Fruit fly (Drosophila melanogaster): ENCODE results near the gene SAK.

SAK gene

dm6 chr3L:21465261-21466112 is 50.2 kb downstream of the SAK start (continued):
- TF ChIP-seq Jarid2 (GFP tag; optimal IDR thresholded peaks at IDR 0.05) (no peak), gt (GFP tag; IDR thresholded peaks at IDR 0.05) (no peak), MTF-1 (GFP tag; optimal IDR thresholded peaks at IDR 0.05; ENCODE audit: borderline replicate concordance) (no peak), Hr3 (GFP tag; optimal IDR thresholded peaks at IDR 0.05) (no peak), scrt (GFP tag; optimal IDR thresholded peaks at IDR 0.05) (no peak), aop (GFP tag; IDR thresholded peaks at IDR 0.05) (no peak), Ets97D (GFP tag; optimal IDR thresholded peaks at IDR 0.05) (no peak), cwo (GFP tag; optimal IDR thresholded peaks at IDR 0.05) (no peak), CG8359 (GFP tag; optimal IDR thresholded peaks at IDR 0.05; ENCODE audit: borderline replicate concordance) (no peak), row (GFP tag; IDR thresholded peaks at IDR 0.05) (0 out of 3 replicates have a peak, but pooled peaks have one; percentile 12), Stat92E (GFP tag; optimal IDR thresholded peaks at IDR 0.05) (no peak), bowl (GFP tag; IDR thresholded peaks at IDR 0.05) (no peak), CG10565 (GFP tag; optimal IDR thresholded peaks at IDR 0.05) (no peak), CG7556 (GFP tag; optimal IDR thresholded peaks at IDR 0.05) (no peak), run (tag; optimal IDR thresholded peaks at IDR 0.05) (no peak), CG8281 (tag; optimal IDR thresholded peaks at IDR 0.05) (no peak), E2f1 (GFP tag; IDR thresholded peaks at IDR 0.05) (no peak), CG1529 (GFP tag; optimal IDR thresholded peaks at IDR 0.05) (no peak), otp (GFP tag; IDR thresholded peaks at IDR 0.05) (no peak), CG31441 (GFP tag; IDR thresholded peaks at IDR 0.05) (0 out of 2 replicates have a peak, but pooled peaks have one; percentile 20), CG11085 (GFP tag; IDR thresholded peaks at IDR 0.05) (no peak), CG2129 (GFP tag; IDR thresholded peaks at IDR 0.05; ENCODE audit: partially characterized antibody) (no peak), Sox100B (GFP tag; optimal IDR thresholded peaks at IDR 0.05) (peak; percentile 33), Atf6 (GFP tag; IDR thresholded peaks at IDR 0.05) (no peak), ac (GFP tag; optimal IDR thresholded peaks at IDR 0.05) (no peak), Oli (tag; optimal IDR thresholded peaks at IDR 0.05) (no peak), CG6175 (GFP tag; IDR thresholded peaks at IDR 0.05) (no peak), Lim3 (GFP tag; IDR thresholded peaks at IDR 0.05) (no peak), ara (GFP tag; IDR thresholded peaks at IDR 0.05) (no peak; the same call in 1 of the 2 replicates), ranshi (GFP tag; IDR thresholded peaks at IDR 0.05) (no peak), Ets65A (GFP tag) (peak; percentile 42), dpn (GFP tag; optimal IDR thresholded peaks at IDR 0.05) (no peak), CG12219 (GFP tag; optimal IDR thresholded peaks at IDR 0.05) (no peak), D19A (tag; optimal IDR thresholded peaks at IDR 0.05) (peak; percentile 64), Hr39 (optimal IDR thresholded peaks at IDR 0.05) (no peak), CG14441 (GFP tag; IDR thresholded peaks at IDR 0.05) (no peak), CTCF (GFP tag; optimal IDR thresholded peaks at IDR 0.05) (no peak), Poxn (GFP tag; IDR thresholded peaks at IDR 0.05) (no peak), CG8765 (GFP tag; IDR thresholded peaks at IDR 0.05) (no peak), HmgD (GFP tag; optimal IDR thresholded peaks at IDR 0.05) (no peak), BtbVII (GFP tag; optimal IDR thresholded peaks at IDR 0.05) (no peak), crc (GFP tag; optimal IDR thresholded peaks at IDR 0.05) (no peak), lola (GFP tag; optimal IDR thresholded peaks at IDR 0.05) (peak in 1 of 3 experiments; percentile 26), kni (GFP tag; optimal IDR thresholded peaks at IDR 0.05) (no peak), CG8388 (GFP tag; optimal IDR thresholded peaks at IDR 0.05) (peak; percentile 98), CG15269 (tag; optimal IDR thresholded peaks at IDR 0.05) (no peak), sd (tag; optimal IDR thresholded peaks at IDR 0.05) (peak; percentile 88)

All from whole organism, embryonic.